Worm (Caenorhabditis elegans): ENCODE data around the gene vps-33.2.

ce11 chrII:6612544-6612943 is 11.5 kb downstream of the vps-33.2 start:
- TF ChIP-seq egl-27 (tag; optimal IDR thresholded peaks at IDR 0.05) (no peak), nhr-11 (tag; optimal IDR thresholded peaks at IDR 0.05) (no peak), ztf-1 (GFP tag; conservative IDR thresholded peaks at IDR 0.05) (no peak), unc-62 (GFP tag; optimal IDR thresholded peaks at IDR 0.05) (no peak)

All from whole organism, L2 larva.